Worm (Caenorhabditis elegans) whole organism, young adult: ENCODE results near the gene abcf-2.
A peak's percentile ranks its signal among the peaks of the same experiment; 100 is the strongest.

ENCODE experiments used
- B0261.1 ChIP-seq: sonication (generic microtip); optimal IDR thresholded peaks from 2 replicates; lab custom pipeline; 2016; ENCODE audit warnings: mild to moderate bottlenecking, missing genetic modification characterization, moderate library complexity, missing compliant biosample characterization
- C17E4.6 ChIP-seq: fragments of 200-800 bp; sonication (Bioruptor generic); IDR thresholded peaks from 2 replicates; pipeline ENCODE4 v1.3.6; 2022; ENCODE audit warnings: missing genetic modification reagents, missing genetic modification characterization, missing compliant biosample characterization
- F23B12.7 ChIP-seq: sonication (generic microtip); optimal IDR thresholded peaks from 2 replicates; lab custom pipeline; 2017; ENCODE audit warnings: missing genetic modification characterization, mild to moderate bottlenecking, missing compliant biosample characterization, antibody characterized with exemption, moderate library complexity; ENCODE audit not compliant: insufficient read depth
- F39B2.1 ChIP-seq: fragments of 200-800 bp; sonication (Bioruptor generic); IDR thresholded peaks from 2 replicates; pipeline ENCODE4 v1.3.6; 2022; ENCODE audit warnings: missing genetic modification reagents, missing genetic modification characterization, missing compliant biosample characterization
- F49E8.2 ChIP-seq: sonication (generic microtip); optimal IDR thresholded peaks from 3 replicates; lab custom pipeline; 2017; ENCODE audit warnings: missing genetic modification characterization, mild to moderate bottlenecking, missing compliant biosample characterization, antibody characterized with exemption, moderate library complexity; ENCODE audit not compliant: insufficient read depth
- T26A5.8 ChIP-seq: sonication (generic microtip); optimal IDR thresholded peaks from 2 replicates; lab custom pipeline; 2016; ENCODE audit warnings: missing genetic modification characterization, missing compliant biosample characterization
- Y53F4B.3 ChIP-seq: fragments of 200-800 bp; sonication (Bioruptor generic); IDR thresholded peaks from 2 replicates; pipeline ENCODE4 v1.3.6; 2022; ENCODE audit warnings: missing genetic modification reagents, missing genetic modification characterization, missing compliant biosample characterization
- Y53G8AR.9 ChIP-seq: fragments of 200-800 bp; sonication (Bioruptor generic); conservative IDR thresholded peaks from 2 replicates; pipeline ENCODE4 v1.3.6; 2022; ENCODE audit warnings: missing genetic modification reagents, missing genetic modification characterization, missing compliant biosample characterization
- Y79H2A.3 ChIP-seq: fragments of 200-800 bp; sonication (Bioruptor generic); conservative IDR thresholded peaks from 2 replicates; pipeline ENCODE4 v1.3.6; 2022; ENCODE audit warnings: missing genetic modification reagents, missing genetic modification characterization, missing compliant biosample characterization
- aptf-2 ChIP-seq: fragments of 200-800 bp; sonication (Bioruptor generic); conservative IDR thresholded peaks from 2 replicates; pipeline ENCODE4 v1.3.6; 2022; ENCODE audit warnings: missing genetic modification reagents, missing genetic modification characterization, missing compliant biosample characterization
- atf-7 ChIP-seq: sonication (generic microtip); optimal IDR thresholded peaks from 2 replicates; lab custom pipeline; 2017; ENCODE audit warnings: mild to moderate bottlenecking, missing genetic modification characterization, missing compliant biosample characterization
- attf-3 ChIP-seq: fragments of 200-800 bp; sonication (Bioruptor generic); conservative IDR thresholded peaks from 2 replicates; pipeline ENCODE4 v1.3.6; 2022; ENCODE audit warnings: missing genetic modification reagents, missing genetic modification characterization, missing compliant biosample characterization
- bed-1 ChIP-seq: fragments of 200-800 bp; sonication (Bioruptor generic); IDR thresholded peaks from 2 replicates; pipeline ENCODE4 v1.3.6; 2022; ENCODE audit warnings: missing genetic modification reagents, missing genetic modification characterization, missing compliant biosample characterization
- cebp-1 ChIP-seq, 2 experiments: fragments of 200-800 bp in 1 of 2; sonication (Bioruptor generic) in 1 of 2; sonication (generic microtip) in 1 of 2; IDR thresholded peaks in 1 of 2; optimal IDR thresholded peaks in 1 of 2; 2 replicates each; pipeline versions ENCODE4 v1.3.6 to Lab custom; 2017 to 2022; ENCODE audit warnings: missing compliant biosample characterization in 2 of 2, missing genetic modification characterization in 2 of 2, mild to moderate bottlenecking in 1 of 2, missing genetic modification reagents in 1 of 2, moderate library complexity in 1 of 2
- ceh-27 ChIP-seq: fragments of 200-800 bp; sonication (Bioruptor generic); optimal IDR thresholded peaks from 2 replicates; lab custom pipeline; 2018; ENCODE audit warnings: mild to moderate bottlenecking, missing genetic modification characterization, moderate library complexity, missing compliant biosample characterization
- ceh-91 ChIP-seq: fragments of 200-800 bp; sonication (Bioruptor generic); IDR thresholded peaks from 2 replicates; pipeline ENCODE4 v1.3.6; 2022; ENCODE audit warnings: missing genetic modification reagents, missing genetic modification characterization, missing compliant biosample characterization
- chd-7 ChIP-seq: sonication (generic microtip); optimal IDR thresholded peaks from 2 replicates; lab custom pipeline; 2016; ENCODE audit warnings: mild to moderate bottlenecking, missing genetic modification characterization, moderate library complexity, missing compliant biosample characterization
- ekl-4 ChIP-seq: fragments of 200-800 bp; sonication (Bioruptor generic); IDR thresholded peaks from 2 replicates; pipeline ENCODE4 v1.3.6; 2022; ENCODE audit warnings: missing genetic modification reagents, missing genetic modification characterization, missing compliant biosample characterization
- hsf-1 ChIP-seq: fragments of 200-800 bp; sonication (Bioruptor generic); IDR thresholded peaks from 2 replicates; pipeline ENCODE4 v1.3.6; 2022; ENCODE audit warnings: missing genetic modification reagents, missing genetic modification characterization, missing compliant biosample characterization
- lin-40 ChIP-seq: sonication (generic microtip); optimal IDR thresholded peaks from 2 replicates; lab custom pipeline; 2016; ENCODE audit warnings: missing genetic modification characterization, mild to moderate bottlenecking, missing compliant biosample characterization, missing genotype, missing genetic modification reagents
- lin-54 ChIP-seq: fragments of 200-800 bp; sonication (Bioruptor generic); optimal IDR thresholded peaks from 2 replicates; lab custom pipeline; 2018; ENCODE audit warnings: mild to moderate bottlenecking, missing genetic modification characterization, missing compliant biosample characterization
- lsy-27 ChIP-seq: sonication (generic microtip); optimal IDR thresholded peaks from 2 replicates; lab custom pipeline; 2017; ENCODE audit warnings: missing genetic modification characterization, mild to moderate bottlenecking, missing compliant biosample characterization, antibody characterized with exemption, missing genotype, borderline replicate concordance; ENCODE audit not compliant: insufficient read depth
- madf-3 ChIP-seq: fragments of 200-800 bp; sonication (Bioruptor generic); IDR thresholded peaks from 2 replicates; pipeline ENCODE4 v1.3.6; 2022; ENCODE audit warnings: missing genetic modification reagents, missing genetic modification characterization, missing compliant biosample characterization
- mcd-1 ChIP-seq: fragments of 200-800 bp; sonication (Bioruptor generic); IDR thresholded peaks from 2 replicates; pipeline ENCODE4 v1.3.6; 2022; ENCODE audit warnings: missing genetic modification reagents, missing genetic modification characterization, missing compliant biosample characterization
- pbrm-1 ChIP-seq: fragments of 200-800 bp; sonication (Bioruptor generic); IDR thresholded peaks from 2 replicates; pipeline ENCODE4 v1.3.6; 2022; ENCODE audit warnings: missing genetic modification reagents, missing genetic modification characterization, missing compliant biosample characterization
- rec-8 ChIP-seq, 2 experiments: sonication (generic microtip); optimal IDR thresholded peaks; 2 replicates each; lab custom pipeline; 2016; ENCODE audit warnings: mild to moderate bottlenecking in 2 of 2, missing genetic modification characterization in 2 of 2, missing genetic modification reagents in 2 of 2, missing genotype in 2 of 2, missing biosample characterization in 1 of 2, missing compliant biosample characterization in 1 of 2, moderate library complexity in 1 of 2
- rpc-1 ChIP-seq, 2 experiments: fragments of 150-350 bp in 1 of 2; sonication (generic microtip) in 1 of 2; optimal IDR thresholded peaks; 2 replicates each; lab custom pipeline; 2014 to 2018; ENCODE audit warnings: missing biosample characterization in 1 of 2, missing genetic modification characterization in 1 of 2, missing genetic modification reagents in 1 of 2, missing genotype in 1 of 2
- sdz-38 ChIP-seq: sonication (generic microtip); optimal IDR thresholded peaks from 2 replicates; lab custom pipeline; 2016; ENCODE audit warnings: missing genotype, missing genetic modification characterization, missing compliant biosample characterization
- snpc-1.3 ChIP-seq: sonication (generic microtip); optimal IDR thresholded peaks from 2 replicates; lab custom pipeline; 2017; ENCODE audit warnings: missing genetic modification characterization, mild to moderate bottlenecking, missing compliant biosample characterization, antibody characterized with exemption, moderate library complexity, missing genotype, missing genetic modification reagents; ENCODE audit not compliant: insufficient read depth
- unc-62 ChIP-seq: fragments of 150-350 bp; optimal IDR thresholded peaks from 2 replicates; lab custom pipeline; 2014; ENCODE audit warnings: missing biosample characterization, missing genetic modification reagents, missing genetic modification characterization
- xnd-1 ChIP-seq: sonication (generic microtip); optimal IDR thresholded peaks from 2 replicates; lab custom pipeline; 2016; ENCODE audit warnings: missing genotype, missing genetic modification reagents, missing genetic modification characterization, missing compliant biosample characterization
- ztf-26 ChIP-seq: sonication (generic microtip); optimal IDR thresholded peaks from 2 replicates; lab custom pipeline; 2017; ENCODE audit warnings: missing genetic modification characterization, missing compliant biosample characterization

Gene abcf-2

ce11 chrIII:13458978-13459596, 3.0 kb downstream of the abcf-2 start, which contains the start of gene tag-164:
TSS of gene tag-164 (plus strand) at chrIII:13459546.
- TF ChIP-seq Y53F4B.3 (no peak), lsy-27 (tag; lab: Kevin White, UChicago) (no peak), rec-8 (tag; optimal IDR thresholded peaks at IDR 0.05; lab: Kevin White, UChicago) (no peak), lin-40 (tag; lab: Kevin White, UChicago) (no peak), xnd-1 (tag; lab: Kevin White, UChicago) (no peak), madf-3 (GFP tag; lab: Robert Waterston, UW) (no peak), ceh-91 (GFP tag; lab: Robert Waterston, UW) (no peak), pbrm-1 (GFP tag; lab: Robert Waterston, UW) (no peak), Y79H2A.3 (GFP tag; lab: Robert Waterston, UW) (no peak), unc-62 (GFP tag; lab: Kevin White, UChicago) (no peak), C17E4.6 (GFP tag; lab: Robert Waterston, UW) (no peak), hsf-1 (GFP tag; lab: Robert Waterston, UW) (no peak), chd-7 (tag; lab: Kevin White, UChicago) (no peak), B0261.1 (tag; lab: Kevin White, UChicago) (no peak), snpc-1.3 (no peak), sdz-38 (tag; lab: Kevin White, UChicago) (no peak), ceh-27 (GFP tag; lab: Kevin White, UChicago) (no peak)

ce11 chrIII:13457305-13457704, 4.7 kb downstream of the abcf-2 start:
- TF ChIP-seq mcd-1 (GFP tag; lab: Robert Waterston, UW) (no peak), lin-54 (GFP tag; lab: Kevin White, UChicago) (peak; percentile 25), bed-1 (GFP tag; lab: Robert Waterston, UW) (no peak), rpc-1 (optimal IDR thresholded peaks at IDR 0.05; lab: Kevin White, UChicago) (no peak), rpc-1 (tag; optimal IDR thresholded peaks at IDR 0.05; lab: Kevin White, UChicago) (no peak), Y53G8AR.9 (GFP tag; lab: Robert Waterston, UW) (0 out of 2 replicates have a peak, but pooled peaks have one; percentile 26), F39B2.1 (GFP tag; lab: Robert Waterston, UW) (no peak), rec-8 (tag; optimal IDR thresholded peaks at IDR 0.05; lab: Kevin White, UChicago) (no peak), aptf-2 (GFP tag; lab: Robert Waterston, UW) (no peak), F49E8.2 (tag; lab: Kevin White, UChicago) (no peak)
- TF ChIP-seq, all 124 proteins: peak for 2

ce11 chrIII:13455816-13456215, 6.2 kb downstream of the abcf-2 start:
- TF ChIP-seq atf-7 (tag; lab: Kevin White, UChicago) (peak; percentile 13), ztf-26 (tag; lab: Kevin White, UChicago) (no peak), cebp-1 (GFP tag; IDR thresholded peaks at IDR 0.05; lab: Robert Waterston, UW) (0 out of 2 replicates have a peak, but pooled peaks have one; percentile 11), cebp-1 (tag; optimal IDR thresholded peaks at IDR 0.05; lab: Kevin White, UChicago) (peak; percentile 89), attf-3 (no peak)

- TF ChIP-seq ekl-4 (no peak), pbrm-1 (GFP tag; lab: Robert Waterston, UW) (no peak), T26A5.8 (tag; lab: Kevin White, UChicago) (no peak), F23B12.7 (tag; lab: Kevin White, UChicago) (no peak)
These were observed 6.8 kb downstream of the abcf-2 start, which contains the start of gene cua-1 for ce11 chrIII:13455207-13455606. TSS of gene cua-1 (minus strand) at chrIII:13455307.
